Worm (Caenorhabditis elegans) whole organism, L1 larva: Measurements from ENCODE around the gene rgs-5.

Experiments
- C34B4.2 ChIP-seq: sonication (generic microtip); optimal IDR thresholded peaks from 2 replicates; lab custom pipeline; 2017; ENCODE audit warnings: mild to moderate bottlenecking, missing genetic modification characterization, missing compliant biosample characterization
- F16B12.6 ChIP-seq: fragments of 150-350 bp; optimal IDR thresholded peaks from 2 replicates; lab custom pipeline; 2014; ENCODE audit warnings: missing biosample characterization, missing genetic modification characterization
- aha-1 ChIP-seq: fragments of 150-350 bp; optimal IDR thresholded peaks from 2 replicates; lab custom pipeline; 2014; ENCODE audit warnings: missing biosample characterization, missing genetic modification characterization
- alr-1 ChIP-seq: fragments of 200-800 bp; sonication (Bioruptor generic); optimal IDR thresholded peaks from 2 replicates; lab custom pipeline; 2018; ENCODE audit warnings: borderline replicate concordance, mild to moderate bottlenecking, missing genetic modification characterization, missing compliant biosample characterization
- aly-2 ChIP-seq: fragments of 150-350 bp; optimal IDR thresholded peaks from 2 replicates; lab custom pipeline; 2014; ENCODE audit warnings: missing biosample characterization, missing genetic modification characterization
- blmp-1 ChIP-seq: fragments of 150-350 bp; optimal IDR thresholded peaks from 2 replicates; lab custom pipeline; 2014; ENCODE audit warnings: missing biosample characterization, missing genetic modification characterization
- ceh-8 ChIP-seq: fragments of 200-800 bp; sonication (Bioruptor generic); optimal IDR thresholded peaks from 2 replicates; lab custom pipeline; 2018; ENCODE audit warnings: mild to moderate bottlenecking, missing genetic modification characterization, moderate library complexity, missing compliant biosample characterization
- ces-1 ChIP-seq: fragments of 150-350 bp; optimal IDR thresholded peaks from 2 replicates; lab custom pipeline; 2014; ENCODE audit warnings: missing biosample characterization, missing genetic modification reagents, missing genetic modification characterization
- dpl-1 ChIP-seq, 3 experiments: fragments of 150-350 bp in 2 of 3; sonication (generic microtip) in 1 of 3; optimal IDR thresholded peaks; 2 replicates each; lab custom pipeline; 2014 to 2017; ENCODE audit warnings: missing biosample characterization in 3 of 3, missing genetic modification characterization in 3 of 3, missing genetic modification reagents in 3 of 3
- elt-3 ChIP-seq, 6 experiments: fragments of 150-350 bp in 1 of 6; sonication (generic microtip); optimal IDR thresholded peaks; 2 replicates each; lab custom pipeline; 2017 to 2018; ENCODE audit warnings: missing biosample characterization in 6 of 6, missing genetic modification characterization in 6 of 6, inconsistent platforms in 1 of 6
- fkh-4 ChIP-seq: sonication (generic microtip); optimal IDR thresholded peaks from 2 replicates; lab custom pipeline; 2016; ENCODE audit warnings: missing compliant biosample characterization, missing genetic modification characterization, borderline replicate concordance
- fkh-8 ChIP-seq: sonication (generic microtip); optimal IDR thresholded peaks from 2 replicates; lab custom pipeline; 2016; ENCODE audit warnings: mild to moderate bottlenecking, missing genetic modification characterization, missing compliant biosample characterization
- fos-1 ChIP-seq: fragments of 150-350 bp; optimal IDR thresholded peaks from 2 replicates; lab custom pipeline; 2014; ENCODE audit warnings: missing biosample characterization, missing genetic modification characterization
- hlh-17 ChIP-seq: fragments of 200-800 bp; sonication (Bioruptor generic); optimal IDR thresholded peaks from 2 replicates; lab custom pipeline; 2018; ENCODE audit warnings: missing genetic modification characterization, mild to moderate bottlenecking, missing compliant biosample characterization, moderate library complexity, borderline replicate concordance
- hpl-2 ChIP-seq: fragments of 150-350 bp; optimal IDR thresholded peaks from 2 replicates; lab custom pipeline; 2014; ENCODE audit warnings: missing biosample characterization, missing genetic modification reagents, missing genetic modification characterization
- irx-1 ChIP-seq: sonication (generic microtip); optimal IDR thresholded peaks from 2 replicates; lab custom pipeline; 2016; ENCODE audit warnings: missing genetic modification characterization, missing compliant biosample characterization
- isw-1 ChIP-seq: fragments of 200-800 bp; sonication (Bioruptor generic); IDR thresholded peaks from 2 replicates; pipeline ENCODE4 v1.3.6; 2022; ENCODE audit warnings: missing genetic modification characterization, missing compliant biosample characterization
- jun-1 ChIP-seq: fragments of 150-350 bp; optimal IDR thresholded peaks from 2 replicates; lab custom pipeline; 2014; ENCODE audit warnings: missing biosample characterization, missing genetic modification reagents, missing genetic modification characterization
- lin-13 ChIP-seq: fragments of 150-350 bp; optimal IDR thresholded peaks from 2 replicates; lab custom pipeline; 2014; ENCODE audit warnings: missing biosample characterization, missing genetic modification reagents, missing genetic modification characterization
- lin-14 ChIP-seq: fragments of 200-800 bp; sonication (Bioruptor generic); optimal IDR thresholded peaks from 2 replicates; lab custom pipeline; 2018; ENCODE audit warnings: mild to moderate bottlenecking, missing genetic modification characterization, moderate library complexity, missing compliant biosample characterization
- lir-3 ChIP-seq: sonication (generic microtip); optimal IDR thresholded peaks from 2 replicates; lab custom pipeline; 2016; ENCODE audit warnings: mild to moderate bottlenecking, missing genetic modification characterization, moderate library complexity, missing compliant biosample characterization; ENCODE audit not compliant: poor library complexity
- lsy-2 ChIP-seq, 2 experiments: fragments of 150-350 bp; optimal IDR thresholded peaks; 2 replicates each; lab custom pipeline; 2014; ENCODE audit warnings: missing biosample characterization in 2 of 2, missing genetic modification characterization in 2 of 2
- mab-9 ChIP-seq: fragments of 200-800 bp; sonication (Bioruptor generic); IDR thresholded peaks from 2 replicates; pipeline ENCODE4 v1.3.6; 2022; ENCODE audit warnings: missing genetic modification reagents, missing genetic modification characterization, missing compliant biosample characterization
- nhr-19 ChIP-seq: fragments of 200-800 bp; sonication (Bioruptor generic); conservative IDR thresholded peaks from 2 replicates; pipeline ENCODE4 v1.3.6; 2022; ENCODE audit warnings: missing genetic modification characterization, missing compliant biosample characterization
- nhr-28 ChIP-seq: fragments of 150-350 bp; optimal IDR thresholded peaks from 2 replicates; lab custom pipeline; 2014; ENCODE audit warnings: missing biosample characterization, missing genetic modification characterization
- nhr-47 ChIP-seq: sonication (generic microtip); optimal IDR thresholded peaks from 2 replicates; lab custom pipeline; 2016; ENCODE audit warnings: mild to moderate bottlenecking, missing genetic modification characterization, moderate library complexity, missing compliant biosample characterization
- nhr-71 ChIP-seq: sonication (generic microtip); optimal IDR thresholded peaks from 2 replicates; lab custom pipeline; 2016; ENCODE audit warnings: mild to moderate bottlenecking, missing genetic modification characterization, moderate library complexity, missing compliant biosample characterization
- nhr-76 ChIP-seq: sonication (generic microtip); optimal IDR thresholded peaks from 2 replicates; lab custom pipeline; 2017; ENCODE audit warnings: missing biosample characterization, missing genetic modification characterization
- nhr-84 ChIP-seq: sonication (generic microtip); optimal IDR thresholded peaks from 2 replicates; lab custom pipeline; 2017; ENCODE audit warnings: missing biosample characterization, missing genetic modification characterization
- nhr-85 ChIP-seq: sonication (generic microtip); peaks from one replicate; lab custom pipeline; 2016; ENCODE audit warnings: missing genetic modification characterization, inconsistent platforms, missing compliant biosample characterization
- nhr-90 ChIP-seq: sonication (generic microtip); optimal IDR thresholded peaks from 2 replicates; lab custom pipeline; 2016; ENCODE audit warnings: mild to moderate bottlenecking, missing genetic modification characterization, missing compliant biosample characterization; ENCODE audit not compliant: poor library complexity
- pax-3 ChIP-seq: fragments of 200-800 bp; sonication (Bioruptor generic); optimal IDR thresholded peaks from 2 replicates; lab custom pipeline; 2018; ENCODE audit warnings: mild to moderate bottlenecking, missing genetic modification characterization, moderate library complexity, missing compliant biosample characterization
- rnt-1 ChIP-seq: sonication (generic microtip); optimal IDR thresholded peaks from 2 replicates; lab custom pipeline; 2016; ENCODE audit warnings: mild to moderate bottlenecking, missing genetic modification characterization, moderate library complexity, missing compliant biosample characterization
- skn-1 ChIP-seq: fragments of 150-350 bp; optimal IDR thresholded peaks from 2 replicates; lab custom pipeline; 2014; ENCODE audit warnings: missing biosample characterization, missing genetic modification characterization
- snpc-4 ChIP-seq: fragments of 150-350 bp; optimal IDR thresholded peaks from 2 replicates; lab custom pipeline; 2014; ENCODE audit warnings: missing biosample characterization, missing genetic modification characterization
- sptf-1 ChIP-seq: fragments of 150-350 bp; optimal IDR thresholded peaks from 2 replicates; lab custom pipeline; 2014; ENCODE audit warnings: missing biosample characterization, missing genetic modification characterization
- sup-37 ChIP-seq: fragments of 200-800 bp; sonication (Bioruptor generic); optimal IDR thresholded peaks from 2 replicates; lab custom pipeline; 2018; ENCODE audit warnings: mild to moderate bottlenecking, missing genetic modification characterization, missing compliant biosample characterization
- swsn-7 ChIP-seq: sonication (generic microtip); optimal IDR thresholded peaks from 2 replicates; lab custom pipeline; 2016; ENCODE audit warnings: missing genetic modification characterization, missing compliant biosample characterization
- tbx-2 ChIP-seq: sonication (generic microtip); optimal IDR thresholded peaks from 2 replicates; lab custom pipeline; 2016; ENCODE audit warnings: missing genetic modification characterization, missing compliant biosample characterization
- unc-130 ChIP-seq: fragments of 150-350 bp; optimal IDR thresholded peaks from 2 replicates; lab custom pipeline; 2017; ENCODE audit warnings: missing biosample characterization, missing genetic modification characterization, inconsistent platforms
- unc-30 ChIP-seq: sonication (generic microtip); optimal IDR thresholded peaks from 2 replicates; lab custom pipeline; 2017; ENCODE audit warnings: missing biosample characterization, missing genetic modification characterization
- unc-86 ChIP-seq: sonication (generic microtip); optimal IDR thresholded peaks from 2 replicates; lab custom pipeline; 2016; ENCODE audit warnings: missing genetic modification characterization, missing compliant biosample characterization
- unc-98 ChIP-seq: fragments of 200-800 bp; sonication (Bioruptor generic); IDR thresholded peaks from 2 replicates; pipeline ENCODE4 v1.3.6; 2022; ENCODE audit warnings: missing genetic modification characterization, missing compliant biosample characterization
- xbp-1 ChIP-seq: sonication (generic microtip); optimal IDR thresholded peaks from 2 replicates; lab custom pipeline; 2016; ENCODE audit warnings: missing genetic modification characterization, missing compliant biosample characterization
- zag-1 ChIP-seq: fragments of 150-350 bp; optimal IDR thresholded peaks from 2 replicates; lab custom pipeline; 2014; ENCODE audit warnings: missing biosample characterization, missing genetic modification characterization

The rgs-5 gene

ce11 chrIII:5697266-5697665 lies 1.1 kb upstream of the rgs-5 start, which contains the start of gene B0336.7:
B0336.7 (minus strand) TSS chrIII:5697366.
- TF ChIP-seq ces-1 (no peak), aha-1 (no peak), sup-37 (GFP tag; lab: Kevin White, UChicago) (no peak), lin-13 (GFP tag; lab: Kevin White, UChicago) (no peak), nhr-47 (tag; lab: Kevin White, UChicago) (no peak), lsy-2 (tag; optimal IDR thresholded peaks at IDR 0.05; lab: Kevin White, UChicago) (no peak), fkh-4 (tag; lab: Kevin White, UChicago) (no peak), unc-130 (no peak), elt-3 (tag; optimal IDR thresholded peaks at IDR 0.05; lab: Kevin White, UChicago) (no peak), aly-2 (tag; lab: Kevin White, UChicago) (no peak), mab-9 (GFP tag; lab: Robert Waterston, UW) (no peak), sptf-1 (no peak), xbp-1 (no peak), fkh-8 (tag; lab: Kevin White, UChicago) (no peak)

DNA sequence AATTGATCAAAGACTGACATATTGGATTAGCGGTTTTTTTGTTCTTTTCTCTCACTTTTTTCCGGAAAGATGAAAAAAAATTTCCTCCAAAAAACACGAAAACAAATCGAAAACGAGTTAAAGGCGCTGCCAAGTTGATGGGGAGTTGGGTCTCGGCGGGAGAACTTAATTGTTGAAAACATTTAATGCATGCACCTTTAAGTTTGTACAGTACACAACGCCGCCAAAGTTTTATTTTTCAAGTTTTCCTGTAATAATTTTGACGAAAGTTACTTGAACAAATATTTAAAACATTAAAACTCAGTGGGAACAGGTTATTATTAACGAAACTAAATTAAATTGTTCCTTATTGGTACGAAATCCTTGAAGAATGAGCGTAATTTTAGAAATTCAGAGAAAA lies 3.1 kb downstream of the rgs-5 start:
- TF ChIP-seq irx-1 (tag; lab: Kevin White, UChicago) (no peak), fkh-8 (tag; lab: Kevin White, UChicago) (no peak), lin-14 (GFP tag; lab: Kevin White, UChicago) (no peak)

ce11 chrIII:5705228-5705888 lies 7.0 kb downstream of the rgs-5 start, which contains the start of gene swp-1:
swp-1 (minus strand) TSS chrIII:5705525.
- TF ChIP-seq pax-3 (tag; lab: Kevin White, UChicago) (no peak), nhr-19 (GFP tag; lab: Robert Waterston, UW) (no peak), nhr-47 (tag; lab: Kevin White, UChicago) (no peak), lsy-2 (tag; optimal IDR thresholded peaks at IDR 0.05; lab: Kevin White, UChicago) (peak in 1 of 2 experiments; percentile 26), nhr-85 (tag; lab: Kevin White, UChicago) (peak; percentile 49), nhr-71 (peak; percentile 13), alr-1 (tag; lab: Kevin White, UChicago) (no peak), hpl-2 (GFP tag; lab: Kevin White, UChicago) (no peak), unc-30 (no peak), unc-130 (no peak), nhr-28 (no peak), lir-3 (tag; lab: Kevin White, UChicago) (no peak), blmp-1 (tag; lab: Kevin White, UChicago) (no peak)

- peak; percentile 15 for TF ChIP-seq ceh-8 (GFP tag; lab: Kevin White, UChicago)
- TF ChIP-seq nhr-84 (tag; lab: Kevin White, UChicago), result peak; percentile 47
- TF ChIP-seq unc-98 (GFP tag; lab: Robert Waterston, UW), result no peak
- peak; percentile 61 for TF ChIP-seq snpc-4
- peak; percentile 88 for TF ChIP-seq swsn-7
- TF ChIP-seq xbp-1, result peak; percentile 92
- no peak for TF ChIP-seq C34B4.2 (tag; lab: Kevin White, UChicago)
- TF ChIP-seq rnt-1 (tag; lab: Kevin White, UChicago), result peak; percentile 90
- peak; percentile 97 for TF ChIP-seq skn-1 (tag; lab: Kevin White, UChicago)
- TF ChIP-seq aha-1, result peak; percentile 30
- no peak for TF ChIP-seq unc-30
- peak; percentile 93 for TF ChIP-seq lin-14 (GFP tag; lab: Kevin White, UChicago)
- TF ChIP-seq hlh-17 (GFP tag; lab: Kevin White, UChicago), result no peak
- peak; percentile 86 to 88 (median 88) for TF ChIP-seq dpl-1 (GFP tag; optimal IDR thresholded peaks at IDR 0.05; lab: Kevin White, UChicago)
- TF ChIP-seq nhr-19 (GFP tag; lab: Robert Waterston, UW), result peak; percentile 91
- TF ChIP-seq isw-1 (GFP tag; lab: Robert Waterston, UW), result peak; percentile 91
- TF ChIP-seq tbx-2, result peak; percentile 90
- TF ChIP-seq F16B12.6, result peak; percentile 62
- TF ChIP-seq jun-1 (tag; lab: Kevin White, UChicago), result peak; percentile 90
- TF ChIP-seq blmp-1 (tag; lab: Kevin White, UChicago), result peak; percentile 91
- peak; percentile 92 for TF ChIP-seq fos-1 (tag; lab: Kevin White, UChicago)
- TF ChIP-seq nhr-76, result no peak
- no peak for TF ChIP-seq nhr-28
- peak; percentile 80 for TF ChIP-seq unc-86 (tag; lab: Kevin White, UChicago)
- peak; percentile 82 for TF ChIP-seq nhr-90 (tag; lab: Kevin White, UChicago)
- peak; percentile 36 for TF ChIP-seq zag-1 (tag; lab: Kevin White, UChicago)
Observed at ce11 chrIII:5706077-5706627, 7.8 kb downstream of the rgs-5 start, which contains the start of gene rpl-23. rpl-23 (minus strand) TSS chrIII:5706127.
